Worm (Caenorhabditis elegans) whole organism, midembryonic: ENCODE measurements around the gene F35H12.1.

Experiments used
- cog-1 ChIP-seq: sonication (generic microtip); optimal IDR thresholded peaks from 2 replicates; lab custom pipeline; 2016; ENCODE audit warnings: missing genetic modification characterization, missing compliant biosample characterization
- flt-1 ChIP-seq: fragments of 200-800 bp; sonication (Bioruptor generic); IDR thresholded peaks from 2 replicates; pipeline ENCODE4 v1.3.6; 2022; ENCODE audit warnings: missing genetic modification characterization, missing compliant biosample characterization
- klf-2 ChIP-seq: fragments of 200-800 bp; sonication (Bioruptor generic); conservative IDR thresholded peaks from 2 replicates; pipeline ENCODE4 v1.3.6; 2022; ENCODE audit warnings: missing genetic modification reagents, missing genetic modification characterization, missing compliant biosample characterization
- med-1 ChIP-seq: sonication (generic microtip); optimal IDR thresholded peaks from 2 replicates; lab custom pipeline; 2017; ENCODE audit warnings: missing genetic modification characterization, mild to moderate bottlenecking, missing compliant biosample characterization, antibody characterized with exemption, missing genetic modification reagents; ENCODE audit not compliant: insufficient read depth
- tab-1 ChIP-seq: fragments of 200-800 bp; sonication (Bioruptor generic); IDR thresholded peaks from 2 replicates; pipeline ENCODE4 v1.3.6; 2022; ENCODE audit warnings: missing genetic modification characterization, missing compliant biosample characterization
- ztf-23 ChIP-seq: fragments of 200-800 bp; sonication (Bioruptor generic); IDR thresholded peaks from 2 replicates; pipeline ENCODE4 v1.3.6; 2022; ENCODE audit warnings: missing genetic modification reagents, missing genetic modification characterization, missing compliant biosample characterization

DNA sequence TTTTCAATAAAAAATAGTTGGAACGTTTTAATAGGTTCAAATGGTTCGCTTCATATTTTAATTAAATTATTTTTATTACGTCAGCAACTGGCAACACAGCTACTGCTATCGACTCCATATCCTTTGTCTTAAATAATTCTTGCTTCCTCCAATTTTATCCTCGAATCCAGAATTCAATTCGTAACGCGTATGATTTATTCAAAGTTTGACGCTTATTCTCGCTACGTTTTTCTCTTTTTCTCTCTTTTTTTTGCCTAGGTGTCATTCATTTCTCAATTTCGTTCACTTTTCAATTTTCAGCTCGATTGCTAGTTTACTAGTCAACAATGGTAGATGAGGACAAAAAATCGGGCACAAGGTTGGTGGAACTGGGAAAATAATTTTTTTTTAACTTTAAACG lies 16.9 kb downstream of the F35H12.1 start, which contains the start of gene arr-1:
- TF ChIP-seq tab-1 (GFP tag; lab: Robert Waterston, UW) (no peak), med-1 (GFP tag; lab: Kevin White, UChicago) (no peak), cog-1 (tag; lab: Kevin White, UChicago) (no peak), flt-1 (GFP tag; lab: Robert Waterston, UW) (no peak), klf-2 (GFP tag; lab: Robert Waterston, UW) (no peak), ztf-23 (no peak)
